Worm (Caenorhabditis elegans) whole organism, L1 larva: ENCODE results near the gene srh-46.

ENCODE experiments used
- C16A3.4 ChIP-seq: fragments of 150-350 bp; optimal IDR thresholded peaks from 2 replicates; lab custom pipeline; 2014; ENCODE audit warnings: missing biosample characterization, missing genetic modification characterization
- Y116A8C.19 ChIP-seq: sonication (generic microtip); optimal IDR thresholded peaks from 2 replicates; lab custom pipeline; 2016; ENCODE audit warnings: missing compliant biosample characterization, missing genetic modification characterization, borderline replicate concordance
- alr-1 ChIP-seq: fragments of 200-800 bp; sonication (Bioruptor generic); optimal IDR thresholded peaks from 2 replicates; lab custom pipeline; 2018; ENCODE audit warnings: borderline replicate concordance, mild to moderate bottlenecking, missing genetic modification characterization, missing compliant biosample characterization
- blmp-1 ChIP-seq: fragments of 150-350 bp; optimal IDR thresholded peaks from 2 replicates; lab custom pipeline; 2014; ENCODE audit warnings: missing biosample characterization, missing genetic modification characterization
- ceh-8 ChIP-seq: fragments of 200-800 bp; sonication (Bioruptor generic); optimal IDR thresholded peaks from 2 replicates; lab custom pipeline; 2018; ENCODE audit warnings: mild to moderate bottlenecking, missing genetic modification characterization, moderate library complexity, missing compliant biosample characterization
- ceh-90 ChIP-seq: sonication (generic microtip); optimal IDR thresholded peaks from 2 replicates; lab custom pipeline; 2016; ENCODE audit warnings: missing genetic modification characterization, missing compliant biosample characterization
- dsc-1 ChIP-seq: sonication (generic microtip); optimal IDR thresholded peaks from 2 replicates; lab custom pipeline; 2016; ENCODE audit warnings: mild to moderate bottlenecking, missing genetic modification characterization, missing compliant biosample characterization
- efl-3 ChIP-seq: fragments of 200-800 bp; sonication (Bioruptor generic); optimal IDR thresholded peaks from 2 replicates; lab custom pipeline; 2018; ENCODE audit warnings: mild to moderate bottlenecking, missing genetic modification characterization, missing compliant biosample characterization
- egl-27 ChIP-seq, 2 experiments: fragments of 150-350 bp in 1 of 2; sonication (generic microtip); optimal IDR thresholded peaks; 3 replicates each; lab custom pipeline; 2017 to 2018; ENCODE audit warnings: missing biosample characterization in 2 of 2, missing genetic modification characterization in 2 of 2, missing genetic modification reagents in 2 of 2
- fkh-10 ChIP-seq: sonication (generic microtip); optimal IDR thresholded peaks from 2 replicates; lab custom pipeline; 2017; ENCODE audit warnings: missing biosample characterization, missing genetic modification reagents, missing genetic modification characterization
- fkh-8 ChIP-seq: sonication (generic microtip); optimal IDR thresholded peaks from 2 replicates; lab custom pipeline; 2016; ENCODE audit warnings: mild to moderate bottlenecking, missing genetic modification characterization, missing compliant biosample characterization
- fos-1 ChIP-seq: fragments of 150-350 bp; optimal IDR thresholded peaks from 2 replicates; lab custom pipeline; 2014; ENCODE audit warnings: missing biosample characterization, missing genetic modification characterization
- lin-14 ChIP-seq: fragments of 200-800 bp; sonication (Bioruptor generic); optimal IDR thresholded peaks from 2 replicates; lab custom pipeline; 2018; ENCODE audit warnings: mild to moderate bottlenecking, missing genetic modification characterization, moderate library complexity, missing compliant biosample characterization
- lin-35 ChIP-seq, 2 experiments: fragments of 150-350 bp; optimal IDR thresholded peaks; 2 replicates each; lab custom pipeline; 2014; ENCODE audit warnings: missing biosample characterization in 2 of 2, missing genetic modification characterization in 2 of 2, missing genetic modification reagents in 2 of 2
- lin-39 ChIP-seq: fragments of 150-350 bp; optimal IDR thresholded peaks from 2 replicates; lab custom pipeline; 2014; ENCODE audit warnings: missing biosample characterization, missing genetic modification reagents, missing genetic modification characterization
- lir-3 ChIP-seq: sonication (generic microtip); optimal IDR thresholded peaks from 2 replicates; lab custom pipeline; 2016; ENCODE audit warnings: mild to moderate bottlenecking, missing genetic modification characterization, moderate library complexity, missing compliant biosample characterization; ENCODE audit not compliant: poor library complexity
- lsy-2 ChIP-seq, 2 experiments: fragments of 150-350 bp; optimal IDR thresholded peaks; 2 replicates each; lab custom pipeline; 2014; ENCODE audit warnings: missing biosample characterization in 2 of 2, missing genetic modification characterization in 2 of 2
- nhr-11 ChIP-seq: fragments of 150-350 bp; optimal IDR thresholded peaks from 2 replicates; lab custom pipeline; 2014; ENCODE audit warnings: missing biosample characterization, missing genetic modification characterization
- nhr-19 ChIP-seq: fragments of 200-800 bp; sonication (Bioruptor generic); conservative IDR thresholded peaks from 2 replicates; pipeline ENCODE4 v1.3.6; 2022; ENCODE audit warnings: missing genetic modification characterization, missing compliant biosample characterization
- nhr-20 ChIP-seq: sonication (generic microtip); optimal IDR thresholded peaks from 2 replicates; lab custom pipeline; 2016; ENCODE audit warnings: mild to moderate bottlenecking, missing genetic modification characterization, missing compliant biosample characterization
- nhr-71 ChIP-seq: sonication (generic microtip); optimal IDR thresholded peaks from 2 replicates; lab custom pipeline; 2016; ENCODE audit warnings: mild to moderate bottlenecking, missing genetic modification characterization, moderate library complexity, missing compliant biosample characterization
- nhr-76 ChIP-seq: sonication (generic microtip); optimal IDR thresholded peaks from 2 replicates; lab custom pipeline; 2017; ENCODE audit warnings: missing biosample characterization, missing genetic modification characterization
- nhr-77 ChIP-seq: fragments of 150-350 bp; optimal IDR thresholded peaks from 2 replicates; lab custom pipeline; 2014; ENCODE audit warnings: missing biosample characterization, missing genetic modification characterization
- nhr-85 ChIP-seq: sonication (generic microtip); peaks from one replicate; lab custom pipeline; 2016; ENCODE audit warnings: missing genetic modification characterization, inconsistent platforms, missing compliant biosample characterization
- nhr-90 ChIP-seq: sonication (generic microtip); optimal IDR thresholded peaks from 2 replicates; lab custom pipeline; 2016; ENCODE audit warnings: mild to moderate bottlenecking, missing genetic modification characterization, missing compliant biosample characterization; ENCODE audit not compliant: poor library complexity
- rnt-1 ChIP-seq: sonication (generic microtip); optimal IDR thresholded peaks from 2 replicates; lab custom pipeline; 2016; ENCODE audit warnings: mild to moderate bottlenecking, missing genetic modification characterization, moderate library complexity, missing compliant biosample characterization
- skn-1 ChIP-seq: fragments of 150-350 bp; optimal IDR thresholded peaks from 2 replicates; lab custom pipeline; 2014; ENCODE audit warnings: missing biosample characterization, missing genetic modification characterization
- snu-23 ChIP-seq: sonication (generic microtip); optimal IDR thresholded peaks from 2 replicates; lab custom pipeline; 2016; ENCODE audit warnings: missing genetic modification characterization, missing compliant biosample characterization
- sup-37 ChIP-seq: fragments of 200-800 bp; sonication (Bioruptor generic); optimal IDR thresholded peaks from 2 replicates; lab custom pipeline; 2018; ENCODE audit warnings: mild to moderate bottlenecking, missing genetic modification characterization, missing compliant biosample characterization
- swsn-7 ChIP-seq: sonication (generic microtip); optimal IDR thresholded peaks from 2 replicates; lab custom pipeline; 2016; ENCODE audit warnings: missing genetic modification characterization, missing compliant biosample characterization
- tbx-2 ChIP-seq: sonication (generic microtip); optimal IDR thresholded peaks from 2 replicates; lab custom pipeline; 2016; ENCODE audit warnings: missing genetic modification characterization, missing compliant biosample characterization
- unc-130 ChIP-seq: fragments of 150-350 bp; optimal IDR thresholded peaks from 2 replicates; lab custom pipeline; 2017; ENCODE audit warnings: missing biosample characterization, missing genetic modification characterization, inconsistent platforms
- unc-30 ChIP-seq: sonication (generic microtip); optimal IDR thresholded peaks from 2 replicates; lab custom pipeline; 2017; ENCODE audit warnings: missing biosample characterization, missing genetic modification characterization
- unc-62 ChIP-seq: fragments of 150-350 bp; optimal IDR thresholded peaks from 2 replicates; lab custom pipeline; 2014; ENCODE audit warnings: missing biosample characterization, missing genetic modification reagents, missing genetic modification characterization
- unc-86 ChIP-seq: sonication (generic microtip); optimal IDR thresholded peaks from 2 replicates; lab custom pipeline; 2016; ENCODE audit warnings: missing genetic modification characterization, missing compliant biosample characterization
- unc-98 ChIP-seq: fragments of 200-800 bp; sonication (Bioruptor generic); IDR thresholded peaks from 2 replicates; pipeline ENCODE4 v1.3.6; 2022; ENCODE audit warnings: missing genetic modification characterization, missing compliant biosample characterization
- vab-15 ChIP-seq: sonication (generic microtip); optimal IDR thresholded peaks from 2 replicates; lab custom pipeline; 2017; ENCODE audit warnings: missing genotype, mild to moderate bottlenecking, missing genetic modification characterization, missing compliant biosample characterization
- xbp-1 ChIP-seq: sonication (generic microtip); optimal IDR thresholded peaks from 2 replicates; lab custom pipeline; 2016; ENCODE audit warnings: missing genetic modification characterization, missing compliant biosample characterization

srh-46 gene

ce11 chrV:11311013-11311472 lies 8.4 kb upstream of the srh-46 start, which contains the start of gene T03F7.7 (continued):
- TF ChIP-seq nhr-76 (no peak), unc-98 (GFP tag; lab: Robert Waterston, UW) (no peak), rnt-1 (no peak), nhr-90 (tag; lab: Kevin White, UChicago) (peak; percentile 6), lir-3 (no peak), efl-3 (GFP tag; lab: Kevin White, UChicago) (no peak), unc-86 (no peak), nhr-85 (peak; percentile 71), Y116A8C.19 (tag; lab: Kevin White, UChicago) (no peak), nhr-11 (tag; lab: Kevin White, UChicago) (no peak), unc-62 (GFP tag; lab: Kevin White, UChicago) (no peak)

DNA sequence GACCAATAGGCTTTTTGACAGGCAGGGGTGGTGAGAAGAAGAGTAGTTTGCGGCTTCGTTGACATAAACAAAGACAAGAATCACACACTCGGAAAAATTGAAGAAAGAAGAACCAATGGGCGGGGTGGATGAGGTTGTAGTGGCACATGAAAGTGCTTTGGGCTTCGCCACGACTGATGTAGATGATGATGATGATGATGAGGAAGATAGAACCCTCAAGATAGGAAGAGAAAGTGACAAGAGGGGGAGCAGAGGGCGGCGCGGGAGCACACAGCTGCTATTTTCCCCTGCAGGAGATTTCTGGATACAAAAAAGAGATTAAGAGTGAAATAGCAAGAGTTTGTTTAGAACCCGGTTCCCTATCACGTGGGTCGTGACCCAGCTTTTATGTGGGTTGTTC lies 6.2 kb upstream of the srh-46 start:
- TF ChIP-seq fos-1 (tag; lab: Kevin White, UChicago) (no peak), nhr-11 (tag; lab: Kevin White, UChicago) (no peak), lin-39 (no peak), lin-35 (GFP tag; optimal IDR thresholded peaks at IDR 0.05; lab: Kevin White, UChicago) (no peak), snu-23 (peak; percentile 36), dsc-1 (tag; lab: Kevin White, UChicago) (peak; percentile 23), fkh-10 (GFP tag; lab: Kevin White, UChicago) (no peak), tbx-2 (peak; percentile 33), vab-15 (tag; lab: Kevin White, UChicago) (no peak), xbp-1 (no peak), lin-14 (GFP tag; lab: Kevin White, UChicago) (peak; percentile 93), rnt-1 (peak; percentile 81), nhr-71 (tag; lab: Kevin White, UChicago) (peak; percentile 80), skn-1 (tag; lab: Kevin White, UChicago) (peak; percentile 4), blmp-1 (tag; lab: Kevin White, UChicago) (no peak), fkh-8 (no peak), egl-27 (tag; optimal IDR thresholded peaks at IDR 0.05; lab: Kevin White, UChicago) (no peak), nhr-19 (peak; percentile 41), nhr-20 (tag; lab: Kevin White, UChicago) (peak; percentile 47), unc-98 (GFP tag; lab: Robert Waterston, UW) (no peak), Y116A8C.19 (tag; lab: Kevin White, UChicago) (no peak), lsy-2 (tag; optimal IDR thresholded peaks at IDR 0.05; lab: Kevin White, UChicago) (peak in 1 of 2 experiments; percentile 35), swsn-7 (tag; lab: Kevin White, UChicago) (peak; percentile 17), unc-130 (tag; lab: Kevin White, UChicago) (peak; percentile 60)

ce11 chrV:11308346-11308745 lies 5.7 kb upstream of the srh-46 start, which contains the start of gene snf-11:
Gene snf-11 (minus strand): TSS chrV:11308446.
- TF ChIP-seq ceh-90 (tag; lab: Kevin White, UChicago) = no peak
- TF ChIP-seq Y116A8C.19 (tag; lab: Kevin White, UChicago) = no peak
- TF ChIP-seq nhr-77 (tag; lab: Kevin White, UChicago) = no peak
- TF ChIP-seq nhr-90 (tag; lab: Kevin White, UChicago) = no peak
- no peak for TF ChIP-seq nhr-20 (tag; lab: Kevin White, UChicago)
- no peak for TF ChIP-seq C16A3.4 (tag; lab: Kevin White, UChicago)
- TF ChIP-seq sup-37 (GFP tag; lab: Kevin White, UChicago) = no peak
- TF ChIP-seq ceh-8 (GFP tag; lab: Kevin White, UChicago) = no peak
- TF ChIP-seq skn-1 (tag; lab: Kevin White, UChicago) = no peak
- TF ChIP-seq unc-30 = no peak

- peak; percentile 16 for TF ChIP-seq snu-23
- peak; percentile 37 for TF ChIP-seq nhr-71 (tag; lab: Kevin White, UChicago)
- peak; percentile 17 for TF ChIP-seq nhr-19
- peak; percentile 70 for TF ChIP-seq lin-14 (GFP tag; lab: Kevin White, UChicago)
- TF ChIP-seq nhr-85 = no peak
- no peak for TF ChIP-seq nhr-90 (tag; lab: Kevin White, UChicago)
- no peak for TF ChIP-seq alr-1 (tag; lab: Kevin White, UChicago)
- peak; percentile 72 for TF ChIP-seq dsc-1 (tag; lab: Kevin White, UChicago)
- TF ChIP-seq rnt-1 = peak; percentile 69
Measured at ce11 chrV:11307781-11308180, 5.1 kb upstream of the srh-46 start.
